Worm (Caenorhabditis elegans) whole organism, L4 larva: ENCODE measurements around the gene ttr-33.

Source experiments
- aha-1 ChIP-seq: fragments of 150-350 bp; peaks from one replicate; lab custom pipeline; 2014; ENCODE audit warnings: missing biosample characterization, missing genetic modification characterization
- ama-1 ChIP-seq: fragments of 150-350 bp; optimal IDR thresholded peaks from 2 replicates; lab custom pipeline; 2014; ENCODE audit warnings: inconsistent platforms, mixed read lengths
- ceh-82 ChIP-seq: sonication (generic microtip); optimal IDR thresholded peaks from 2 replicates; lab custom pipeline; 2017; ENCODE audit warnings: missing biosample characterization, missing genetic modification characterization
- egl-27 ChIP-seq: sonication (generic microtip); optimal IDR thresholded peaks from 3 replicates; lab custom pipeline; 2017; ENCODE audit warnings: missing biosample characterization, missing genetic modification reagents, missing genetic modification characterization
- nhr-11 ChIP-seq: fragments of 150-350 bp; optimal IDR thresholded peaks from 2 replicates; lab custom pipeline; 2014; ENCODE audit warnings: missing biosample characterization, missing genetic modification characterization
- nhr-6 ChIP-seq: fragments of 150-350 bp; optimal IDR thresholded peaks from 2 replicates; lab custom pipeline; 2014; ENCODE audit warnings: missing biosample characterization, missing genetic modification characterization
- nhr-77 ChIP-seq: fragments of 150-350 bp; optimal IDR thresholded peaks from 2 replicates; lab custom pipeline; 2014; ENCODE audit warnings: missing biosample characterization, missing genetic modification characterization
- skn-1 ChIP-seq: fragments of 150-350 bp; optimal IDR thresholded peaks from 2 replicates; lab custom pipeline; 2014; ENCODE audit warnings: missing biosample characterization, missing genetic modification characterization
- snpc-1.2 ChIP-seq: fragments of 200-800 bp; sonication (Bioruptor generic); IDR thresholded peaks from 2 replicates; pipeline ENCODE4 v1.3.6; 2022; ENCODE audit warnings: missing genetic modification reagents, missing genetic modification characterization, missing compliant biosample characterization
- snpc-4 ChIP-seq: fragments of 150-350 bp; optimal IDR thresholded peaks from 2 replicates; lab custom pipeline; 2014; ENCODE audit warnings: missing biosample characterization, missing genetic modification characterization
- unc-130 ChIP-seq: sonication (generic microtip); optimal IDR thresholded peaks from 2 replicates; lab custom pipeline; 2016; ENCODE audit warnings: missing genetic modification reagents, missing genetic modification characterization, missing compliant biosample characterization

- TF ChIP-seq snpc-4 (no peak), nhr-6 (no peak), snpc-1.2 (no peak), ama-1 (lab: Kevin White, UChicago) (no peak), nhr-11 (tag; lab: Kevin White, UChicago) (no peak), nhr-77 (tag; lab: Kevin White, UChicago) (no peak), unc-130 (GFP tag; lab: Kevin White, UChicago) (no peak), ceh-82 (tag; lab: Kevin White, UChicago) (no peak), egl-27 (tag; lab: Kevin White, UChicago) (no peak), aha-1 (tag; lab: Kevin White, UChicago) (peak; percentile 97), skn-1 (tag; lab: Kevin White, UChicago) (no peak)
Observed at ce11 chrV:7810591-7810990, 27.1 kb downstream of the ttr-33 start.
